Worm (Caenorhabditis elegans) whole organism, L1 larva: ENCODE data around the gene hmit-1.3.

Experiments used
- C16A3.4 ChIP-seq: fragments of 150-350 bp; optimal IDR thresholded peaks from 2 replicates; lab custom pipeline; 2014; ENCODE audit warnings: missing biosample characterization, missing genetic modification characterization
- alr-1 ChIP-seq: fragments of 200-800 bp; sonication (Bioruptor generic); optimal IDR thresholded peaks from 2 replicates; lab custom pipeline; 2018; ENCODE audit warnings: borderline replicate concordance, mild to moderate bottlenecking, missing genetic modification characterization, missing compliant biosample characterization
- ceh-63 ChIP-seq: fragments of 200-800 bp; sonication (Bioruptor generic); optimal IDR thresholded peaks from 2 replicates; lab custom pipeline; 2018; ENCODE audit warnings: mild to moderate bottlenecking, missing genetic modification characterization, missing compliant biosample characterization
- dpl-1 ChIP-seq, 3 experiments: fragments of 150-350 bp in 2 of 3; sonication (generic microtip) in 1 of 3; optimal IDR thresholded peaks; 2 replicates each; lab custom pipeline; 2014 to 2017; ENCODE audit warnings: missing biosample characterization in 3 of 3, missing genetic modification characterization in 3 of 3, missing genetic modification reagents in 3 of 3
- efl-1 ChIP-seq, 4 experiments: fragments of 150-350 bp; optimal IDR thresholded peaks in 3 of 4; peaks in 1 of 4; 1 replicate in 1 of 4; 2 replicates in 3 of 4; lab custom pipeline; 2014; ENCODE audit warnings: missing biosample characterization in 2 of 4, missing genetic modification characterization in 2 of 4, missing genetic modification reagents in 2 of 4
- jun-1 ChIP-seq: fragments of 150-350 bp; optimal IDR thresholded peaks from 2 replicates; lab custom pipeline; 2014; ENCODE audit warnings: missing biosample characterization, missing genetic modification reagents, missing genetic modification characterization
- lin-15B ChIP-seq: fragments of 150-350 bp; sonication (generic microtip); optimal IDR thresholded peaks from 3 replicates; lab custom pipeline; 2014; ENCODE audit warnings: missing biosample characterization, missing genetic modification characterization
- pag-3 ChIP-seq: sonication (generic microtip); optimal IDR thresholded peaks from 2 replicates; lab custom pipeline; 2017; ENCODE audit warnings: missing genetic modification characterization, mild to moderate bottlenecking, missing compliant biosample characterization, antibody characterized with exemption, borderline replicate concordance; ENCODE audit not compliant: insufficient read depth
- pqm-1 ChIP-seq: sonication (generic microtip); optimal IDR thresholded peaks from 3 replicates; lab custom pipeline; 2017; ENCODE audit warnings: missing biosample characterization, missing genetic modification characterization
- rnt-1 ChIP-seq: sonication (generic microtip); optimal IDR thresholded peaks from 2 replicates; lab custom pipeline; 2016; ENCODE audit warnings: mild to moderate bottlenecking, missing genetic modification characterization, moderate library complexity, missing compliant biosample characterization
- snu-23 ChIP-seq: sonication (generic microtip); optimal IDR thresholded peaks from 2 replicates; lab custom pipeline; 2016; ENCODE audit warnings: missing genetic modification characterization, missing compliant biosample characterization
- sptf-1 ChIP-seq: fragments of 150-350 bp; optimal IDR thresholded peaks from 2 replicates; lab custom pipeline; 2014; ENCODE audit warnings: missing biosample characterization, missing genetic modification characterization
- tlp-1 ChIP-seq: fragments of 150-350 bp; optimal IDR thresholded peaks from 2 replicates; lab custom pipeline; 2014; ENCODE audit warnings: missing biosample characterization, missing genetic modification characterization
- unc-98 ChIP-seq: fragments of 200-800 bp; sonication (Bioruptor generic); IDR thresholded peaks from 2 replicates; pipeline ENCODE4 v1.3.6; 2022; ENCODE audit warnings: missing genetic modification characterization, missing compliant biosample characterization

hmit-1.3 gene

DNA sequence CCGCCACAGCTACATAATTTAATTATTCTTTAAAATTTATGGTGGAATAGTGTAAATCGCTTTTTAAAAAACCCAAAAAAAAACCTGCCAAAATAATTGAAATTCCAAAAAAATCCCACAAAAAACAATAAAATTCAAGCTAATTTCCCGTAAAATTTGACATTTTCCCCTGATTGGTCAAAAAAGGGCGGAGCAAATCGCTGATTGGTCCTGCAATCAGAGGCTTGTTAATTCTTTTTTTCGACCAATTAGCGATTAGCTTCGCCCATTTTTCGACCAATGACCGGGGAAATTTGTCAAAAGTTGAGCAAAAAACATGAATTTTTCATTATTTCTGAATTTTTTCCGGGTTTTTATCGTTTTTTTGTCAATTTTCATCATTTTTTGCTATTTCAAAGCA lies 52.4 kb downstream of the hmit-1.3 start:
- TF ChIP-seq dpl-1 (GFP tag; optimal IDR thresholded peaks at IDR 0.05; lab: Kevin White, UChicago) (no peak), pag-3 (tag; lab: Kevin White, UChicago) (no peak), jun-1 (no peak), tlp-1 (tag; lab: Kevin White, UChicago) (no peak), C16A3.4 (tag; lab: Kevin White, UChicago) (no peak), ceh-63 (GFP tag; lab: Kevin White, UChicago) (no peak), snu-23 (GFP tag; lab: Kevin White, UChicago) (no peak), unc-98 (GFP tag; lab: Robert Waterston, UW) (no peak), pqm-1 (tag; lab: Kevin White, UChicago) (no peak), efl-1 (optimal IDR thresholded peaks at IDR 0.05; lab: Kevin White, UChicago) (no peak), efl-1 (GFP tag; optimal IDR thresholded peaks at IDR 0.05 in 1 of 2; lab: Kevin White, UChicago) (no peak), rnt-1 (tag; lab: Kevin White, UChicago) (no peak), sptf-1 (tag; lab: Kevin White, UChicago) (no peak), alr-1 (tag; lab: Kevin White, UChicago) (no peak)

DNA sequence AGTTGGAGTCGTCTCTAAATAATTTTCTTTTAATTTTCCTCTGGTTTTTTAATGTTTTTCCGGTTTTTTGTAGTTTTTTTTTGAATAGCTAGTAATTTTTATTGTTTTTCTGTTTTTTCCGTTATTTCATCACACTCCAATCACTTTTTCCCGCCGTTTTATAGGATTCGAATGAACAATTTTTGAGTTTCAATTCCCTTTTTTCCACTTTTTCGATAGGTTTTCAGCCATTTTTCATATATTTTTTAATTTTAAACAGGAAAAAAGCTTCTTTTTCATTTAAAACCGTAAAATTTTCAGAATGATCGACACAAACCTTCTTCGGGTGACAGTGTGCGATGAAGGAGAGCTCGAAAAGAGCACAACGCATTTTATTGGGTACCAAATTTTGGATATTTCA lies 58.0 kb downstream of the hmit-1.3 start, which contains the start of gene pph-6:
TSS of gene pph-6 (plus strand) at position 301 of the 400 bp plus-strand sequence.
- TF ChIP-seq efl-1 (optimal IDR thresholded peaks at IDR 0.05; lab: Kevin White, UChicago) = no peak
- TF ChIP-seq efl-1 (GFP tag; optimal IDR thresholded peaks at IDR 0.05 in 1 of 2; lab: Kevin White, UChicago) = peak in 1 of 2 experiments; percentile 82
- no peak for TF ChIP-seq lin-15B (tag; lab: Kevin White, UChicago)
